Worm (Caenorhabditis elegans) whole organism, midembryonic: Measurements from ENCODE around the gene mob-3.

Source experiments
- T22C8.4 ChIP-seq: fragments of 200-800 bp; sonication (Bioruptor generic); IDR thresholded peaks from 2 replicates; pipeline ENCODE4 v1.3.6; 2022; ENCODE audit warnings: missing genetic modification characterization, missing compliant biosample characterization
- cog-1 ChIP-seq: sonication (generic microtip); optimal IDR thresholded peaks from 2 replicates; lab custom pipeline; 2016; ENCODE audit warnings: missing genetic modification characterization, missing compliant biosample characterization
- flt-1 ChIP-seq: fragments of 200-800 bp; sonication (Bioruptor generic); IDR thresholded peaks from 2 replicates; pipeline ENCODE4 v1.3.6; 2022; ENCODE audit warnings: missing genetic modification characterization, missing compliant biosample characterization
- med-1 ChIP-seq: sonication (generic microtip); optimal IDR thresholded peaks from 2 replicates; lab custom pipeline; 2017; ENCODE audit warnings: missing genetic modification characterization, mild to moderate bottlenecking, missing compliant biosample characterization, antibody characterized with exemption, missing genetic modification reagents; ENCODE audit not compliant: insufficient read depth
- ref-1 ChIP-seq: fragments of 200-800 bp; sonication (Bioruptor generic); conservative IDR thresholded peaks from 2 replicates; pipeline ENCODE4 v1.3.6; 2022; ENCODE audit warnings: missing genetic modification reagents, missing genetic modification characterization, missing compliant biosample characterization
- tab-1 ChIP-seq: fragments of 200-800 bp; sonication (Bioruptor generic); IDR thresholded peaks from 2 replicates; pipeline ENCODE4 v1.3.6; 2022; ENCODE audit warnings: missing genetic modification characterization, missing compliant biosample characterization
- ztf-23 ChIP-seq: fragments of 200-800 bp; sonication (Bioruptor generic); IDR thresholded peaks from 2 replicates; pipeline ENCODE4 v1.3.6; 2022; ENCODE audit warnings: missing genetic modification reagents, missing genetic modification characterization, missing compliant biosample characterization
- ztf-29 ChIP-seq: fragments of 200-800 bp; sonication (Bioruptor generic); IDR thresholded peaks from 2 replicates; pipeline ENCODE4 v1.3.6; 2022; ENCODE audit warnings: missing genetic modification reagents, missing genetic modification characterization, missing compliant biosample characterization

- TF ChIP-seq flt-1 (GFP tag; lab: Robert Waterston, UW) (no peak), T22C8.4 (GFP tag; lab: Robert Waterston, UW) (peak; percentile 81), ztf-23 (GFP tag; lab: Robert Waterston, UW) (no peak), ref-1 (GFP tag; lab: Robert Waterston, UW) (no peak), med-1 (no peak), cog-1 (tag; lab: Kevin White, UChicago) (peak; percentile 36), ztf-29 (GFP tag; lab: Robert Waterston, UW) (no peak), tab-1 (no peak)
Observed at ce11 chrIV:7402077-7402476, 13.3 kb upstream of the mob-3 start.
